Fruit fly (Drosophila melanogaster) whole organism, embryonic: ENCODE data around the gene Usp5.

Source experiments
- Ada2b ChIP-seq: fragments of 200-800 bp; sonication (Bioruptor generic); IDR thresholded peaks from 2 replicates; pipeline ENCODE4 v1.3.6; 2022; ENCODE audit warnings: missing biosample characterization, missing genetic modification characterization
- Aef1 ChIP-seq: fragments of 200-800 bp; sonication (Bioruptor generic); IDR thresholded peaks from 3 replicates; pipeline ENCODE4 v1.3.6; 2022; ENCODE audit warnings: missing biosample characterization, missing genetic modification characterization
- CG1024 ChIP-seq: fragments of 200-800 bp; sonication (Bioruptor generic); IDR thresholded peaks from 2 replicates; pipeline ENCODE4 v1.3.6; 2022; ENCODE audit warnings: missing biosample characterization, missing genetic modification characterization
- CG11504 ChIP-seq: fragments of 200-800 bp; sonication (Bioruptor generic); optimal IDR thresholded peaks from 3 replicates; lab custom pipeline; 2019; ENCODE audit warnings: missing biosample characterization, mild to moderate bottlenecking, missing genetic modification characterization, moderate library complexity
- CG12659 ChIP-seq: fragments of 200-800 bp; sonication (Bioruptor generic); optimal IDR thresholded peaks from 3 replicates; lab custom pipeline; 2017; ENCODE audit warnings: mild to moderate bottlenecking, missing biosample characterization, missing genetic modification reagents, missing genetic modification characterization
- CG15696 ChIP-seq: fragments of 200-800 bp; sonication (Bioruptor generic); optimal IDR thresholded peaks from 2 replicates; lab custom pipeline; 2019; ENCODE audit warnings: missing biosample characterization, mild to moderate bottlenecking, missing genetic modification characterization, moderate library complexity
- CG1602 ChIP-seq: fragments of 200-800 bp; sonication (Bioruptor generic); optimal IDR thresholded peaks from 3 replicates; lab custom pipeline; 2016; ENCODE audit warnings: missing biosample characterization, missing genetic modification characterization
- CG1603 ChIP-seq: fragments of 200-800 bp; sonication (Bioruptor generic); optimal IDR thresholded peaks from 2 replicates; lab custom pipeline; 2019; ENCODE audit warnings: missing biosample characterization, mild to moderate bottlenecking, missing genetic modification characterization, moderate library complexity
- CG17912 ChIP-seq: fragments of 200-800 bp; sonication (Bioruptor generic); optimal IDR thresholded peaks from 2 replicates; lab custom pipeline; 2018; ENCODE audit warnings: missing biosample characterization, mild to moderate bottlenecking, missing genetic modification characterization
- CG2199 ChIP-seq: fragments of 200-800 bp; sonication (Bioruptor generic); IDR thresholded peaks from 3 replicates; pipeline ENCODE4 v1.3.6; 2022; ENCODE audit warnings: missing biosample characterization, missing genetic modification characterization
- CG2875 ChIP-seq: fragments of 200-800 bp; sonication (Bioruptor generic); optimal IDR thresholded peaks from 2 replicates; lab custom pipeline; 2017; ENCODE audit warnings: missing biosample characterization, mild to moderate bottlenecking, missing genetic modification characterization, missing genetic modification reagents
- CG30020 ChIP-seq: fragments of 200-800 bp; optimal IDR thresholded peaks from 2 replicates; lab custom pipeline; 2019; ENCODE audit warnings: missing biosample characterization, mild to moderate bottlenecking, missing genetic modification characterization, moderate library complexity
- CG33213 ChIP-seq: fragments of 200-800 bp; sonication (Bioruptor generic); optimal IDR thresholded peaks from 3 replicates; lab custom pipeline; 2016; ENCODE audit warnings: missing biosample characterization, missing genetic modification characterization
- CG3838 ChIP-seq: fragments of 200-800 bp; sonication (Bioruptor generic); optimal IDR thresholded peaks from 3 replicates; lab custom pipeline; 2016; ENCODE audit warnings: missing biosample characterization, missing genetic modification characterization
- CG4820 ChIP-seq: fragments of 200-800 bp; sonication (Bioruptor generic); optimal IDR thresholded peaks from 3 replicates; lab custom pipeline; 2016; ENCODE audit warnings: missing biosample characterization, missing genetic modification characterization
- CG5953 ChIP-seq: fragments of 200-800 bp; sonication (Bioruptor generic); IDR thresholded peaks from 2 replicates; pipeline ENCODE4 v1.3.6; 2022; ENCODE audit warnings: missing biosample characterization, missing genetic modification characterization
- CG6683 ChIP-seq: fragments of 200-800 bp; sonication (Bioruptor generic); optimal IDR thresholded peaks from 2 replicates; lab custom pipeline; 2017; ENCODE audit warnings: missing biosample characterization, mild to moderate bottlenecking, missing genetic modification characterization, missing genetic modification reagents
- CG7839 ChIP-seq: fragments of 200-800 bp; sonication (Bioruptor generic); optimal IDR thresholded peaks from 3 replicates; lab custom pipeline; 2018; ENCODE audit warnings: missing biosample characterization, mild to moderate bottlenecking, missing genetic modification characterization, moderate library complexity
- CG8765 ChIP-seq: fragments of 200-800 bp; sonication (Bioruptor generic); IDR thresholded peaks from 2 replicates; pipeline ENCODE4 v1.3.6; 2022; ENCODE audit warnings: missing biosample characterization, missing genetic modification characterization
- Dad ChIP-seq: fragments of 200-800 bp; sonication (Bioruptor generic); optimal IDR thresholded peaks from 3 replicates; lab custom pipeline; 2016; ENCODE audit warnings: missing biosample characterization, missing genetic modification characterization
- Dbx ChIP-seq: fragments of 200-800 bp; sonication (Bioruptor generic); IDR thresholded peaks from 3 replicates; pipeline ENCODE4 v1.3.6; 2022; ENCODE audit warnings: missing biosample characterization, missing genetic modification characterization
- Drgx ChIP-seq: fragments of 200-800 bp; sonication (Bioruptor generic); IDR thresholded peaks from 2 replicates; pipeline ENCODE4 v1.3.6; 2022; ENCODE audit warnings: missing biosample characterization, missing genetic modification characterization
- Fer2 ChIP-seq: fragments of 200-800 bp; sonication (Bioruptor generic); optimal IDR thresholded peaks from 2 replicates; lab custom pipeline; 2018; ENCODE audit warnings: missing biosample characterization, mild to moderate bottlenecking, missing genetic modification characterization, moderate library complexity
- Hand ChIP-seq: fragments of 200-800 bp; sonication (Bioruptor generic); optimal IDR thresholded peaks from 2 replicates; lab custom pipeline; 2017; ENCODE audit warnings: mild to moderate bottlenecking, missing biosample characterization, missing genetic modification reagents, missing genetic modification characterization
- HmgD ChIP-seq: fragments of 200-800 bp; sonication (Bioruptor generic); optimal IDR thresholded peaks from 3 replicates; lab custom pipeline; 2016; ENCODE audit warnings: missing biosample characterization, missing genetic modification characterization
- Hmr ChIP-seq: fragments of 200-800 bp; sonication (Bioruptor generic); optimal IDR thresholded peaks from 3 replicates; lab custom pipeline; 2017; ENCODE audit warnings: mild to moderate bottlenecking, missing biosample characterization, missing genetic modification reagents, missing genetic modification characterization
- Hr78 ChIP-seq, 2 experiments: fragments of 200-800 bp in 1 of 2; fragments of >200 bp in 1 of 2; sonication (Bioruptor generic) in 1 of 2; optimal IDR thresholded peaks; 2 replicates each; lab custom pipeline; 2017 to 2019; ENCODE audit warnings: missing biosample characterization in 2 of 2, missing genetic modification characterization in 2 of 2, mild to moderate bottlenecking in 1 of 2, moderate library complexity in 1 of 2
- Lpt ChIP-seq: fragments of >200 bp; optimal IDR thresholded peaks from 2 replicates; lab custom pipeline; 2018; ENCODE audit warnings: missing biosample characterization, missing genetic modification characterization
- Nf-YB ChIP-seq: fragments of 200-800 bp; sonication (Bioruptor generic); optimal IDR thresholded peaks from 3 replicates; lab custom pipeline; 2019; ENCODE audit warnings: missing biosample characterization, mild to moderate bottlenecking, missing genetic modification characterization, moderate library complexity
- Oaz ChIP-seq: fragments of 200-800 bp; sonication (Bioruptor generic); IDR thresholded peaks from 2 replicates; pipeline ENCODE4 v1.3.6; 2022; ENCODE audit warnings: missing biosample characterization, missing genetic modification characterization
- Rx ChIP-seq: fragments of 200-800 bp; sonication (Bioruptor generic); IDR thresholded peaks from 2 replicates; pipeline ENCODE4 v1.3.6; 2022; ENCODE audit warnings: missing biosample characterization, missing genetic modification characterization
- btn ChIP-seq: fragments of 200-800 bp; sonication (Bioruptor generic); optimal IDR thresholded peaks from 2 replicates; lab custom pipeline; 2016; ENCODE audit warnings: missing biosample characterization, missing genetic modification characterization
- cato ChIP-seq: fragments of 200-800 bp; sonication (Bioruptor generic); optimal IDR thresholded peaks from 2 replicates; lab custom pipeline; 2016; ENCODE audit warnings: missing biosample characterization, missing genetic modification characterization, borderline replicate concordance
- ftz-f1 ChIP-seq: fragments of 200-800 bp; sonication (Bioruptor generic); optimal IDR thresholded peaks from 2 replicates; lab custom pipeline; 2016; ENCODE audit warnings: missing biosample characterization, missing genetic modification characterization
- grn ChIP-seq: fragments of 200-800 bp; sonication (Bioruptor generic); optimal IDR thresholded peaks from 3 replicates; lab custom pipeline; 2017; ENCODE audit warnings: missing biosample characterization, missing genetic modification characterization
- gsb-n ChIP-seq: fragments of 200-800 bp; sonication (Bioruptor generic); optimal IDR thresholded peaks from 3 replicates; lab custom pipeline; 2018; ENCODE audit warnings: missing biosample characterization, mild to moderate bottlenecking, missing genetic modification characterization
- hb ChIP-seq: fragments of 200-800 bp; sonication (Bioruptor generic); IDR thresholded peaks from 3 replicates; pipeline ENCODE4 v1.3.6; 2022; ENCODE audit warnings: missing biosample characterization, missing genetic modification characterization; ENCODE audit not compliant: partially characterized antibody
- ind ChIP-seq: fragments of 200-800 bp; sonication (Bioruptor generic); optimal IDR thresholded peaks from 3 replicates; lab custom pipeline; 2016; ENCODE audit warnings: missing biosample characterization, missing genetic modification characterization
- ken ChIP-seq: fragments of 200-800 bp; sonication (Bioruptor generic); IDR thresholded peaks from 3 replicates; pipeline ENCODE4 v1.3.6; 2022; ENCODE audit warnings: missing biosample characterization, missing genetic modification characterization
- lmd ChIP-seq: fragments of 200-800 bp; sonication (Bioruptor generic); IDR thresholded peaks from 2 replicates; pipeline ENCODE4 v1.3.6; 2022; ENCODE audit warnings: missing biosample characterization, missing genetic modification characterization
- maf-S ChIP-seq: fragments of 200-800 bp; sonication (Bioruptor generic); optimal IDR thresholded peaks from 2 replicates; lab custom pipeline; 2016; ENCODE audit warnings: missing biosample characterization, missing genetic modification characterization
- nau ChIP-seq: fragments of 200-800 bp; sonication (Bioruptor generic); optimal IDR thresholded peaks from 3 replicates; lab custom pipeline; 2017; ENCODE audit warnings: missing biosample characterization, mild to moderate bottlenecking, missing genetic modification characterization, missing genetic modification reagents
- pb ChIP-seq: fragments of 200-800 bp; sonication (Bioruptor generic); optimal IDR thresholded peaks from 3 replicates; lab custom pipeline; 2016; ENCODE audit warnings: missing biosample characterization, missing genetic modification characterization
- pho ChIP-seq: fragments of 200-800 bp; sonication (Bioruptor generic); optimal IDR thresholded peaks from 2 replicates; lab custom pipeline; 2016; ENCODE audit warnings: missing biosample characterization, missing genetic modification characterization
- phol ChIP-seq: fragments of 200-800 bp; sonication (Bioruptor generic); optimal IDR thresholded peaks from 3 replicates; lab custom pipeline; 2018; ENCODE audit warnings: missing biosample characterization, mild to moderate bottlenecking, missing genetic modification characterization, moderate library complexity
- pzg ChIP-seq: fragments of 200-800 bp; sonication (Bioruptor generic); optimal IDR thresholded peaks from 3 replicates; lab custom pipeline; 2018; ENCODE audit warnings: missing biosample characterization, mild to moderate bottlenecking, missing genetic modification characterization, moderate library complexity
- ranshi ChIP-seq: fragments of 200-800 bp; sonication (Bioruptor generic); IDR thresholded peaks from 2 replicates; pipeline ENCODE4 v1.3.6; 2022; ENCODE audit warnings: missing biosample characterization, missing genetic modification characterization
- schlank ChIP-seq: fragments of 200-800 bp; sonication (Bioruptor generic); optimal IDR thresholded peaks from 2 replicates; lab custom pipeline; 2018; ENCODE audit warnings: missing biosample characterization, mild to moderate bottlenecking, missing genetic modification characterization
- slbo ChIP-seq: fragments of 200-800 bp; sonication (Bioruptor generic); IDR thresholded peaks from 2 replicates; pipeline ENCODE4 v1.3.6; 2022; ENCODE audit warnings: missing biosample characterization, missing genetic modification characterization
- vvl ChIP-seq: fragments of 200-800 bp; sonication (Bioruptor generic); IDR thresholded peaks from 2 replicates; pipeline ENCODE4 v1.3.6; 2022; ENCODE audit warnings: missing biosample characterization, missing genetic modification characterization
- zen2 ChIP-seq: fragments of 200-800 bp; sonication (Bioruptor generic); IDR thresholded peaks from 3 replicates; pipeline ENCODE4 v1.3.6; 2022; ENCODE audit warnings: missing biosample characterization, missing genetic modification characterization; ENCODE audit not compliant: partially characterized antibody

Gene Usp5

DNA sequence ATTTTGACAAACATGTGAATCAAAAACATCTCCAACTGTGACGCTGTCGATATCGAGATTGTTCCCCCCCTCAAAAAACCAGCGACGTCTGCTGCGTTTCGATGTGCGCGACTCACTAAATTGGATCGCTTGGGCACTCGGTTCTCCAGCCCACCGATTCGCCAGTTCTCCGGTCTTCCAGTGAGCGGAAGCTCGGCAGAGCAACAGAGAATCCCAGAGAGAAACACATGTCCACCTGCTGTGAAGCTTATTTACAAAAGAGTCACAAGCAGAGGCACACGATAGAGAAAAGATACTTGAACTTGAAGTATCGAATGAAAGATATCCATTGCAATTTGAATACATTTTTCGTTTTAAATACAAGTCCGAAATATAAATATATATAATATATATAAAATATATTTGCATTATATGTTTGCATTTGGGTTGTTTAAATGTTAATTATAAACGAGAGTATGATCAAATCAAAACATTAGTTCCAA is 14.1 kb downstream of the Usp5 start (continued):
- TF ChIP-seq Oaz (GFP tag; lab: Robert Waterston, UW) (no peak), ind (no peak), phol (tag; lab: Kevin White, UChicago) (no peak), CG30020 (tag; lab: Kevin White, UChicago) (no peak), Rx (no peak), hb (GFP tag; lab: Robert Waterston, UW) (no peak), Drgx (GFP tag; lab: Robert Waterston, UW) (no peak), Hr78 (GFP tag; optimal IDR thresholded peaks at IDR 0.05; lab: Kevin White, UChicago) (no peak), CG12659 (GFP tag; lab: Kevin White, UChicago) (peak; percentile 2), CG5953 (GFP tag; lab: Robert Waterston, UW) (no peak), CG3838 (GFP tag; lab: Kevin White, UChicago) (no peak), CG1024 (GFP tag; lab: Robert Waterston, UW) (no peak), gsb-n (tag; lab: Kevin White, UChicago) (no peak), CG4820 (GFP tag; lab: Kevin White, UChicago) (no peak), pho (GFP tag; lab: Kevin White, UChicago) (no peak), maf-S (GFP tag; lab: Kevin White, UChicago) (no peak), lmd (GFP tag; lab: Robert Waterston, UW) (no peak), Ada2b (GFP tag; lab: Robert Waterston, UW) (no peak), zen2 (no peak), schlank (tag; lab: Kevin White, UChicago) (no peak), Aef1 (GFP tag; lab: Robert Waterston, UW) (no peak), HmgD (GFP tag; lab: Kevin White, UChicago) (no peak), Dad (GFP tag; lab: Kevin White, UChicago) (no peak), Hand (GFP tag; lab: Kevin White, UChicago) (no peak), CG17912 (GFP tag; lab: Kevin White, UChicago) (no peak), CG33213 (GFP tag; lab: Kevin White, UChicago) (no peak), grn (GFP tag; lab: Kevin White, UChicago) (no peak), CG6683 (GFP tag; lab: Kevin White, UChicago) (no peak), btn (GFP tag; lab: Kevin White, UChicago) (no peak), CG1602 (GFP tag; lab: Kevin White, UChicago) (no peak), ftz-f1 (GFP tag; lab: Kevin White, UChicago) (no peak), vvl (GFP tag; lab: Robert Waterston, UW) (0 out of 2 replicates have a peak, but pooled peaks have one; percentile 25), CG2875 (no peak), slbo (GFP tag; lab: Robert Waterston, UW) (0 out of 2 replicates have a peak, but pooled peaks have one; percentile 4), ranshi (GFP tag; lab: Robert Waterston, UW) (no peak), Dbx (GFP tag; lab: Robert Waterston, UW) (peak; percentile 50; the same call in 1 of the 3 replicates), Hmr (GFP tag; lab: Kevin White, UChicago) (peak; percentile 26), CG7839 (tag; lab: Kevin White, UChicago) (peak; percentile 52), pzg (GFP tag; lab: Kevin White, UChicago) (no peak), CG2199 (GFP tag; lab: Robert Waterston, UW) (no peak), Lpt (GFP tag; lab: Kevin White, UChicago) (no peak), cato (GFP tag; lab: Kevin White, UChicago) (no peak), CG15696 (tag; lab: Kevin White, UChicago) (no peak), ken (no peak), pb (GFP tag; lab: Kevin White, UChicago) (no peak), CG11504 (tag; lab: Kevin White, UChicago) (no peak), CG1603 (tag; lab: Kevin White, UChicago) (no peak), Fer2 (tag; lab: Kevin White, UChicago) (no peak), nau (peak; percentile 9), Nf-YB (no peak), CG8765 (no peak)
